Worm (Caenorhabditis elegans) whole organism, L1 larva: ENCODE measurements around the gene F49F1.11.

Source experiments
- C34B4.2 ChIP-seq: sonication (generic microtip); optimal IDR thresholded peaks from 2 replicates; lab custom pipeline; 2017; ENCODE audit warnings: mild to moderate bottlenecking, missing genetic modification characterization, missing compliant biosample characterization
- F16B12.6 ChIP-seq: fragments of 150-350 bp; optimal IDR thresholded peaks from 2 replicates; lab custom pipeline; 2014; ENCODE audit warnings: missing biosample characterization, missing genetic modification characterization
- Y116A8C.19 ChIP-seq: sonication (generic microtip); optimal IDR thresholded peaks from 2 replicates; lab custom pipeline; 2016; ENCODE audit warnings: missing compliant biosample characterization, missing genetic modification characterization, borderline replicate concordance
- aly-2 ChIP-seq: fragments of 150-350 bp; optimal IDR thresholded peaks from 2 replicates; lab custom pipeline; 2014; ENCODE audit warnings: missing biosample characterization, missing genetic modification characterization
- ceh-63 ChIP-seq: fragments of 200-800 bp; sonication (Bioruptor generic); optimal IDR thresholded peaks from 2 replicates; lab custom pipeline; 2018; ENCODE audit warnings: mild to moderate bottlenecking, missing genetic modification characterization, missing compliant biosample characterization
- ceh-82 ChIP-seq, 3 experiments: fragments of 150-350 bp in 1 of 3; sonication (generic microtip) in 2 of 3; optimal IDR thresholded peaks; 2 replicates each; lab custom pipeline; 2014 to 2017; ENCODE audit warnings: missing biosample characterization in 3 of 3, missing genetic modification characterization in 3 of 3
- ces-1 ChIP-seq: fragments of 150-350 bp; optimal IDR thresholded peaks from 2 replicates; lab custom pipeline; 2014; ENCODE audit warnings: missing biosample characterization, missing genetic modification reagents, missing genetic modification characterization
- dpl-1 ChIP-seq, 3 experiments: fragments of 150-350 bp in 2 of 3; sonication (generic microtip) in 1 of 3; optimal IDR thresholded peaks; 2 replicates each; lab custom pipeline; 2014 to 2017; ENCODE audit warnings: missing biosample characterization in 3 of 3, missing genetic modification characterization in 3 of 3, missing genetic modification reagents in 3 of 3
- efl-1 ChIP-seq, 4 experiments: fragments of 150-350 bp; optimal IDR thresholded peaks in 3 of 4; peaks in 1 of 4; 1 replicate in 1 of 4; 2 replicates in 3 of 4; lab custom pipeline; 2014; ENCODE audit warnings: missing biosample characterization in 2 of 4, missing genetic modification characterization in 2 of 4, missing genetic modification reagents in 2 of 4
- efl-3 ChIP-seq: fragments of 200-800 bp; sonication (Bioruptor generic); optimal IDR thresholded peaks from 2 replicates; lab custom pipeline; 2018; ENCODE audit warnings: mild to moderate bottlenecking, missing genetic modification characterization, missing compliant biosample characterization
- egl-13 ChIP-seq: sonication (generic microtip); optimal IDR thresholded peaks from 2 replicates; lab custom pipeline; 2016; ENCODE audit warnings: missing genotype, missing genetic modification reagents, missing genetic modification characterization, missing compliant biosample characterization
- egl-27 ChIP-seq, 2 experiments: fragments of 150-350 bp in 1 of 2; sonication (generic microtip); optimal IDR thresholded peaks; 3 replicates each; lab custom pipeline; 2017 to 2018; ENCODE audit warnings: missing biosample characterization in 2 of 2, missing genetic modification characterization in 2 of 2, missing genetic modification reagents in 2 of 2
- elt-2 ChIP-seq: sonication (generic microtip); optimal IDR thresholded peaks from 2 replicates; lab custom pipeline; 2016; ENCODE audit warnings: missing genetic modification characterization, mild to moderate bottlenecking, inconsistent platforms, missing compliant biosample characterization, missing genetic modification reagents
- fkh-10 ChIP-seq: sonication (generic microtip); optimal IDR thresholded peaks from 2 replicates; lab custom pipeline; 2017; ENCODE audit warnings: missing biosample characterization, missing genetic modification reagents, missing genetic modification characterization
- fkh-8 ChIP-seq: sonication (generic microtip); optimal IDR thresholded peaks from 2 replicates; lab custom pipeline; 2016; ENCODE audit warnings: mild to moderate bottlenecking, missing genetic modification characterization, missing compliant biosample characterization
- fos-1 ChIP-seq: fragments of 150-350 bp; optimal IDR thresholded peaks from 2 replicates; lab custom pipeline; 2014; ENCODE audit warnings: missing biosample characterization, missing genetic modification characterization
- irx-1 ChIP-seq: sonication (generic microtip); optimal IDR thresholded peaks from 2 replicates; lab custom pipeline; 2016; ENCODE audit warnings: missing genetic modification characterization, missing compliant biosample characterization
- jun-1 ChIP-seq: fragments of 150-350 bp; optimal IDR thresholded peaks from 2 replicates; lab custom pipeline; 2014; ENCODE audit warnings: missing biosample characterization, missing genetic modification reagents, missing genetic modification characterization
- lin-13 ChIP-seq: fragments of 150-350 bp; optimal IDR thresholded peaks from 2 replicates; lab custom pipeline; 2014; ENCODE audit warnings: missing biosample characterization, missing genetic modification reagents, missing genetic modification characterization
- lin-14 ChIP-seq: fragments of 200-800 bp; sonication (Bioruptor generic); optimal IDR thresholded peaks from 2 replicates; lab custom pipeline; 2018; ENCODE audit warnings: mild to moderate bottlenecking, missing genetic modification characterization, moderate library complexity, missing compliant biosample characterization
- lin-35 ChIP-seq, 2 experiments: fragments of 150-350 bp; optimal IDR thresholded peaks; 2 replicates each; lab custom pipeline; 2014; ENCODE audit warnings: missing biosample characterization in 2 of 2, missing genetic modification characterization in 2 of 2, missing genetic modification reagents in 2 of 2
- lin-39 ChIP-seq: fragments of 150-350 bp; optimal IDR thresholded peaks from 2 replicates; lab custom pipeline; 2014; ENCODE audit warnings: missing biosample characterization, missing genetic modification reagents, missing genetic modification characterization
- lir-3 ChIP-seq: sonication (generic microtip); optimal IDR thresholded peaks from 2 replicates; lab custom pipeline; 2016; ENCODE audit warnings: mild to moderate bottlenecking, missing genetic modification characterization, moderate library complexity, missing compliant biosample characterization; ENCODE audit not compliant: poor library complexity
- nhr-12 ChIP-seq: sonication (generic microtip); optimal IDR thresholded peaks from 2 replicates; lab custom pipeline; 2017; ENCODE audit warnings: missing biosample characterization, missing genetic modification characterization
- nhr-19 ChIP-seq: fragments of 200-800 bp; sonication (Bioruptor generic); conservative IDR thresholded peaks from 2 replicates; pipeline ENCODE4 v1.3.6; 2022; ENCODE audit warnings: missing genetic modification characterization, missing compliant biosample characterization
- nhr-28 ChIP-seq: fragments of 150-350 bp; optimal IDR thresholded peaks from 2 replicates; lab custom pipeline; 2014; ENCODE audit warnings: missing biosample characterization, missing genetic modification characterization
- nhr-76 ChIP-seq: sonication (generic microtip); optimal IDR thresholded peaks from 2 replicates; lab custom pipeline; 2017; ENCODE audit warnings: missing biosample characterization, missing genetic modification characterization
- nhr-84 ChIP-seq: sonication (generic microtip); optimal IDR thresholded peaks from 2 replicates; lab custom pipeline; 2017; ENCODE audit warnings: missing biosample characterization, missing genetic modification characterization
- nhr-90 ChIP-seq: sonication (generic microtip); optimal IDR thresholded peaks from 2 replicates; lab custom pipeline; 2016; ENCODE audit warnings: mild to moderate bottlenecking, missing genetic modification characterization, missing compliant biosample characterization; ENCODE audit not compliant: poor library complexity
- unc-130 ChIP-seq: fragments of 150-350 bp; optimal IDR thresholded peaks from 2 replicates; lab custom pipeline; 2017; ENCODE audit warnings: missing biosample characterization, missing genetic modification characterization, inconsistent platforms
- unc-30 ChIP-seq: sonication (generic microtip); optimal IDR thresholded peaks from 2 replicates; lab custom pipeline; 2017; ENCODE audit warnings: missing biosample characterization, missing genetic modification characterization
- unc-62 ChIP-seq: fragments of 150-350 bp; optimal IDR thresholded peaks from 2 replicates; lab custom pipeline; 2014; ENCODE audit warnings: missing biosample characterization, missing genetic modification reagents, missing genetic modification characterization
- unc-86 ChIP-seq: sonication (generic microtip); optimal IDR thresholded peaks from 2 replicates; lab custom pipeline; 2016; ENCODE audit warnings: missing genetic modification characterization, missing compliant biosample characterization

F49F1.11 gene

DNA sequence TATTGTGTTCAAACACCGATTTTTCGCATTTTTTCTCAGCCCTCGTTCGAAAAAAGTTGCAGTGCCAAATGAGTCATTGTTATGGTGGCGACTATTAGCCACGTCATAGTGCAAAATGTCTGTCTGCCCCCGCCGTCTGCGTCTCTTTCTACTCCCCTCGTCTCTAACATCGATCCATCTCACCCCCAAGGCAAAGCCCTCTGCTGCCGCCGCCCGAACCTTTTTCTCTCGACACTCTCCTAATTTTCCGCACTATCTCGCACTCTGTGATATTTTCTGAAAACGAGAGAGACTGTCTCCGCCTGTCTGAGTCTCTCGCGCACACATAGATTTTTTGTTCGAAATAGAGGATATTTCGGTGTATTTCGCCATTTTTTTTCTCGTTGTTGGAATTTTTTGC is 48.1 kb downstream of the F49F1.11 start (continued):
- TF ChIP-seq elt-2 (tag; lab: Kevin White, UChicago) (peak; percentile 24), nhr-12 (tag; lab: Kevin White, UChicago) (no peak), lin-13 (peak; percentile 32), egl-27 (tag; optimal IDR thresholded peaks at IDR 0.05; lab: Kevin White, UChicago) (peak; percentile 4 to 58), unc-86 (peak; percentile 80), efl-3 (no peak), dpl-1 (GFP tag; optimal IDR thresholded peaks at IDR 0.05; lab: Kevin White, UChicago) (peak; percentile 21 to 58 (median 55)), ces-1 (GFP tag; lab: Kevin White, UChicago) (no peak), unc-130 (tag; lab: Kevin White, UChicago) (no peak), ceh-63 (GFP tag; lab: Kevin White, UChicago) (no peak), nhr-84 (no peak), F16B12.6 (tag; lab: Kevin White, UChicago) (peak; percentile 46), nhr-90 (tag; lab: Kevin White, UChicago) (peak; percentile 68), irx-1 (tag; lab: Kevin White, UChicago) (peak; percentile 38), lin-14 (peak; percentile 96), jun-1 (tag; lab: Kevin White, UChicago) (peak; percentile 76), unc-62 (GFP tag; lab: Kevin White, UChicago) (no peak), egl-13 (tag; lab: Kevin White, UChicago) (peak; percentile 78), Y116A8C.19 (tag; lab: Kevin White, UChicago) (no peak), ceh-82 (tag; optimal IDR thresholded peaks at IDR 0.05; lab: Kevin White, UChicago) (peak; percentile 39 to 69 (median 67)), fos-1 (tag; lab: Kevin White, UChicago) (peak; percentile 71), nhr-28 (tag; lab: Kevin White, UChicago) (no peak), efl-1 (optimal IDR thresholded peaks at IDR 0.05; lab: Kevin White, UChicago) (peak; percentile 75 to 85), efl-1 (GFP tag; optimal IDR thresholded peaks at IDR 0.05 in 1 of 2; lab: Kevin White, UChicago) (peak; percentile 35 to 94), lin-35 (GFP tag; optimal IDR thresholded peaks at IDR 0.05; lab: Kevin White, UChicago) (peak; percentile 60 to 62), lir-3 (tag; lab: Kevin White, UChicago) (no peak), C34B4.2 (tag; lab: Kevin White, UChicago) (no peak), nhr-76 (tag; lab: Kevin White, UChicago) (no peak), lin-39 (tag; lab: Kevin White, UChicago) (peak; percentile 53), unc-30 (tag; lab: Kevin White, UChicago) (no peak), nhr-19 (GFP tag; lab: Robert Waterston, UW) (peak; percentile 77), fkh-8 (peak; percentile 74), aly-2 (tag; lab: Kevin White, UChicago) (peak; percentile 19), fkh-10 (GFP tag; lab: Kevin White, UChicago) (no peak)
- TF ChIP-seq, all 84 proteins: peak for 48
